Worm (Caenorhabditis elegans) whole organism, L4 larva: ENCODE measurements around the gene srh-282.

Experiments
- mep-1 ChIP-seq: fragments of 150-350 bp; sonication (generic microtip); optimal IDR thresholded peaks from 3 replicates; lab custom pipeline; 2014; ENCODE audit warnings: missing biosample characterization, missing genetic modification characterization
- nhr-41 ChIP-seq: fragments of 200-800 bp; sonication (Bioruptor generic); IDR thresholded peaks from 2 replicates; pipeline ENCODE4 v1.3.6; 2022; ENCODE audit warnings: missing genetic modification reagents, missing genetic modification characterization, missing compliant biosample characterization
- pqm-1 ChIP-seq: sonication (generic microtip); optimal IDR thresholded peaks from 2 replicates; lab custom pipeline; 2017; ENCODE audit warnings: missing biosample characterization, missing genetic modification characterization
- unc-39 ChIP-seq: sonication (generic microtip); optimal IDR thresholded peaks from 2 replicates; lab custom pipeline; 2017; ENCODE audit warnings: missing biosample characterization, missing genetic modification characterization

ce11 chrIV:278284-278683 lies 5.1 kb upstream of the srh-282 start:
- TF ChIP-seq unc-39 (tag; lab: Kevin White, UChicago), result no peak
- no peak for TF ChIP-seq nhr-41 (GFP tag; lab: Robert Waterston, UW)
- no peak for TF ChIP-seq mep-1 (tag; lab: Kevin White, UChicago)
- TF ChIP-seq pqm-1 (tag; lab: Kevin White, UChicago), result no peak
